Fruit fly (Drosophila melanogaster): Measurements from ENCODE around the gene CG4572.

dm6 chr3R:19904865-19905373, 40.7 kb upstream of the CG4572 start, which contains the start of the genes Surf6 and RhoGAP92B:
- peak in 1 of 2 experiments; percentile 9 for TF ChIP-seq CTCF (optimal IDR thresholded peaks at IDR 0.05)
- no peak for TF ChIP-seq CG8478 (optimal IDR thresholded peaks at IDR 0.05)
